Fruit fly (Drosophila melanogaster): Measurements from ENCODE around the gene Snmp1.

Gene Snmp1

dm6 chr3R:21155931-21156488 lies 12.0 kb downstream of the Snmp1 start:
- TF ChIP-seq CG7045 (GFP tag; optimal IDR thresholded peaks at IDR 0.05) (no peak), bab1 (GFP tag; optimal IDR thresholded peaks at IDR 0.05) (peak; percentile 29), toe (GFP tag; optimal IDR thresholded peaks at IDR 0.05) (peak; percentile 8), CG5204 (GFP tag; optimal IDR thresholded peaks at IDR 0.05) (peak; percentile 27), CG1620 (GFP tag; optimal IDR thresholded peaks at IDR 0.05) (peak; percentile 9), CG14711 (tag; optimal IDR thresholded peaks at IDR 0.05) (peak; percentile 13), cnc (optimal IDR thresholded peaks at IDR 0.05) (no peak), tj (GFP tag; optimal IDR thresholded peaks at IDR 0.05) (peak; percentile 13), CG7101 (tag; optimal IDR thresholded peaks at IDR 0.05) (peak; percentile 12), CG12768 (GFP tag; optimal IDR thresholded peaks at IDR 0.05) (no peak)

dm6 chr3R:21154130-21154529 lies 13.9 kb downstream of the Snmp1 start:
- TF ChIP-seq CG7101 (tag; optimal IDR thresholded peaks at IDR 0.05): no peak
- TF ChIP-seq CG7045 (GFP tag; optimal IDR thresholded peaks at IDR 0.05): no peak
- no peak for TF ChIP-seq CG12768 (GFP tag; optimal IDR thresholded peaks at IDR 0.05)
- no peak for TF ChIP-seq CG11617 (GFP tag; optimal IDR thresholded peaks at IDR 0.05)
- TF ChIP-seq tj (GFP tag; optimal IDR thresholded peaks at IDR 0.05): no peak
- TF ChIP-seq Clk (GFP tag; optimal IDR thresholded peaks at IDR 0.05): no peak

dm6 chr3R:21152856-21153278 lies 15.1 kb downstream of the Snmp1 start:
- TF ChIP-seq ovo (GFP tag; optimal IDR thresholded peaks at IDR 0.05) (no peak), CG11617 (GFP tag; optimal IDR thresholded peaks at IDR 0.05) (peak; percentile 65), tj (GFP tag; optimal IDR thresholded peaks at IDR 0.05) (peak; percentile 52), Mnt (GFP tag; optimal IDR thresholded peaks at IDR 0.05) (no peak), CG7045 (GFP tag; optimal IDR thresholded peaks at IDR 0.05) (peak; percentile 48), kay (GFP tag; ENCODE audit: borderline replicate concordance) (peak; percentile 35), CG7101 (tag; optimal IDR thresholded peaks at IDR 0.05) (peak; percentile 23), CG12768 (GFP tag; optimal IDR thresholded peaks at IDR 0.05) (peak; percentile 51), bab1 (GFP tag; optimal IDR thresholded peaks at IDR 0.05) (peak; percentile 38), CG33017 (tag; optimal IDR thresholded peaks at IDR 0.05) (peak; percentile 61), cic (GFP tag; optimal IDR thresholded peaks at IDR 0.05) (no peak)

- no peak for TF ChIP-seq toe (GFP tag; optimal IDR thresholded peaks at IDR 0.05)
- TF ChIP-seq CG7045 (GFP tag; optimal IDR thresholded peaks at IDR 0.05): peak; percentile 9
- TF ChIP-seq CG12768 (GFP tag; optimal IDR thresholded peaks at IDR 0.05): peak; percentile 21
- TF ChIP-seq CG5204 (GFP tag; optimal IDR thresholded peaks at IDR 0.05): peak; percentile 55
- peak; percentile 24 for TF ChIP-seq Mnt (GFP tag; optimal IDR thresholded peaks at IDR 0.05)
- TF ChIP-seq CG7101 (tag; optimal IDR thresholded peaks at IDR 0.05): peak; percentile 65
- peak; percentile 66 for TF ChIP-seq CG11617 (GFP tag; optimal IDR thresholded peaks at IDR 0.05)
- TF ChIP-seq CG33017 (tag; optimal IDR thresholded peaks at IDR 0.05): peak; percentile 55
- TF ChIP-seq bab1 (GFP tag; optimal IDR thresholded peaks at IDR 0.05): no peak
- peak; percentile 3 for TF ChIP-seq CG1620 (GFP tag; optimal IDR thresholded peaks at IDR 0.05)
- TF ChIP-seq tj (GFP tag; optimal IDR thresholded peaks at IDR 0.05): peak; percentile 27
Observed at dm6 chr3R:21151090-21151870, 16.7 kb downstream of the Snmp1 start.

dm6 chr3R:21150090-21150489 lies 17.9 kb downstream of the Snmp1 start:
- TF ChIP-seq cnc (optimal IDR thresholded peaks at IDR 0.05): no peak
- TF ChIP-seq CG14711 (tag; optimal IDR thresholded peaks at IDR 0.05): no peak
- TF ChIP-seq Mnt (GFP tag; optimal IDR thresholded peaks at IDR 0.05): peak; percentile 21
- TF ChIP-seq CG12768 (GFP tag; optimal IDR thresholded peaks at IDR 0.05): peak; percentile 1
- TF ChIP-seq bab1 (GFP tag; optimal IDR thresholded peaks at IDR 0.05): no peak
- peak; percentile 51 for TF ChIP-seq cic (GFP tag; optimal IDR thresholded peaks at IDR 0.05)

- TF ChIP-seq ovo (GFP tag; optimal IDR thresholded peaks at IDR 0.05): peak; percentile 66
- no peak for TF ChIP-seq Mnt (GFP tag; optimal IDR thresholded peaks at IDR 0.05)
- no peak for TF ChIP-seq Clk (GFP tag; optimal IDR thresholded peaks at IDR 0.05)
- TF ChIP-seq CG14711 (tag; optimal IDR thresholded peaks at IDR 0.05): no peak
Observed at dm6 chr3R:21141341-21141740, 26.7 kb downstream of the Snmp1 start.

dm6 chr3R:21140458-21140857 lies 27.5 kb downstream of the Snmp1 start, which contains the start of gene SNF4Agamma:
TSS of gene SNF4Agamma (plus strand) at chr3R:21140739.
- TF ChIP-seq bab1 (GFP tag; optimal IDR thresholded peaks at IDR 0.05) (peak; percentile 43), CG7101 (tag; optimal IDR thresholded peaks at IDR 0.05) (peak; percentile 15), CG14711 (tag; optimal IDR thresholded peaks at IDR 0.05) (peak; percentile 98), CG5204 (GFP tag; optimal IDR thresholded peaks at IDR 0.05) (no peak), Mnt (GFP tag; optimal IDR thresholded peaks at IDR 0.05) (peak; percentile 47), CG1620 (GFP tag; optimal IDR thresholded peaks at IDR 0.05) (peak; percentile 21), CG33017 (tag; optimal IDR thresholded peaks at IDR 0.05) (peak; percentile 36), toe (GFP tag; optimal IDR thresholded peaks at IDR 0.05) (no peak), ovo (GFP tag; optimal IDR thresholded peaks at IDR 0.05) (peak; percentile 13), CG11617 (GFP tag; optimal IDR thresholded peaks at IDR 0.05) (peak; percentile 20), kay (GFP tag; ENCODE audit: borderline replicate concordance) (no peak)
